Fruit fly (Drosophila melanogaster): Measurements from ENCODE around the gene CG12104.
A peak's percentile ranks its signal among the peaks of the same experiment; 100 is the strongest.

The CG12104 gene

dm6 chr3L:1579169-1579853, 23.2 kb downstream of the CG12104 start (continued):
- TF ChIP-seq bsh (GFP tag; optimal IDR thresholded peaks at IDR 0.05) (peak in 1 of 2 experiments; percentile 80), B-H2 (GFP tag; optimal IDR thresholded peaks at IDR 0.05) (no peak), mam (GFP tag; optimal IDR thresholded peaks at IDR 0.05) (peak; percentile 35), tll (GFP tag; optimal IDR thresholded peaks at IDR 0.05) (peak in 1 of 2 experiments; percentile 87), ash1 (GFP tag; optimal IDR thresholded peaks at IDR 0.05) (peak; percentile 57), pzg (GFP tag; optimal IDR thresholded peaks at IDR 0.05) (no peak), fd64A (GFP tag; optimal IDR thresholded peaks at IDR 0.05) (peak; percentile 93), nom (GFP tag; optimal IDR thresholded peaks at IDR 0.05) (no peak), tup (GFP tag; optimal IDR thresholded peaks at IDR 0.05) (peak; percentile 25), CG10321 (GFP tag; IDR thresholded peaks at IDR 0.05) (no peak), CG9876 (GFP tag; optimal IDR thresholded peaks at IDR 0.05) (peak; percentile 44), jigr1 (GFP tag; IDR thresholded peaks at IDR 0.05) (0 out of 3 replicates have a peak, but pooled peaks have one; percentile 30), CG10979 (tag; optimal IDR thresholded peaks at IDR 0.05) (peak; percentile 71), Gug (GFP tag; IDR thresholded peaks at IDR 0.05) (peak; percentile 41; the same call in 1 of the 4 replicates), ac (GFP tag; optimal IDR thresholded peaks at IDR 0.05) (peak; percentile 91), Ets65A (GFP tag) (peak; percentile 96), CG16779 (GFP tag; IDR thresholded peaks at IDR 0.05) (no peak), CG10543 (GFP tag; optimal IDR thresholded peaks at IDR 0.05) (peak; percentile 48), CG12104 (GFP tag; optimal IDR thresholded peaks at IDR 0.05) (peak; percentile 63), CG4854 (GFP tag; optimal IDR thresholded peaks at IDR 0.05) (peak; percentile 59), Dip3 (GFP tag; optimal IDR thresholded peaks at IDR 0.05) (peak; percentile 17), prd (optimal IDR thresholded peaks at IDR 0.05) (no peak), prd (GFP tag; IDR thresholded peaks at IDR 0.05) (peak; percentile 50; the same call in 1 of the 3 replicates), Myb (GFP tag; optimal IDR thresholded peaks at IDR 0.05) (peak; percentile 39), crol (GFP tag; IDR thresholded peaks at IDR 0.05) (peak; percentile 90), CG17385 (GFP tag; optimal IDR thresholded peaks at IDR 0.05) (peak; percentile 60), fd3F (GFP tag; optimal IDR thresholded peaks at IDR 0.05) (no peak), CG16813 (GFP tag; IDR thresholded peaks at IDR 0.05; ENCODE audit: partially characterized antibody) (no peak), Hmr (GFP tag; optimal IDR thresholded peaks at IDR 0.05) (peak; percentile 54), cas (GFP tag; IDR thresholded peaks at IDR 0.05) (no peak), Hsf (GFP tag; optimal IDR thresholded peaks at IDR 0.05) (peak; percentile 43), CG2129 (GFP tag; IDR thresholded peaks at IDR 0.05; ENCODE audit: partially characterized antibody) (no peak), CG11085 (GFP tag; IDR thresholded peaks at IDR 0.05) (no peak), HmgD (GFP tag; optimal IDR thresholded peaks at IDR 0.05) (no peak), lola (GFP tag; optimal IDR thresholded peaks at IDR 0.05) (peak in 1 of 3 experiments; percentile 60), CG30020 (tag; optimal IDR thresholded peaks at IDR 0.05) (no peak), wor (GFP tag; IDR thresholded peaks at IDR 0.05) (peak; percentile 44), CG13624 (GFP tag; optimal IDR thresholded peaks at IDR 0.05) (no peak), CG6683 (GFP tag; optimal IDR thresholded peaks at IDR 0.05) (peak; percentile 48), ssp (GFP tag; IDR thresholded peaks at IDR 0.05) (0 out of 2 replicates have a peak, but pooled peaks have one; percentile 29), Sry-β (GFP tag; optimal IDR thresholded peaks at IDR 0.05) (peak; percentile 57), Ets97D (GFP tag; optimal IDR thresholded peaks at IDR 0.05) (peak; percentile 37), CG2678 (tag; optimal IDR thresholded peaks at IDR 0.05) (peak; percentile 80), Dip2 (GFP tag; IDR thresholded peaks at IDR 0.05) (no peak), CG7786 (GFP tag; optimal IDR thresholded peaks at IDR 0.05) (peak; percentile 46), Hr3 (GFP tag; optimal IDR thresholded peaks at IDR 0.05) (peak; percentile 18), Xrp1 (GFP tag; IDR thresholded peaks at IDR 0.05) (peak; percentile 83), CG18476 (GFP tag; optimal IDR thresholded peaks at IDR 0.05) (peak; percentile 38), CG14667 (GFP tag; IDR thresholded peaks at IDR 0.05) (0 out of 2 replicates have a peak, but pooled peaks have one; percentile 12)
